Worm (Caenorhabditis elegans) whole organism, late embryonic: ENCODE results near the gene prde-1.

Experiments
- C08G9.2 ChIP-seq: sonication (generic microtip); optimal IDR thresholded peaks from 2 replicates; lab custom pipeline; 2016; ENCODE audit warnings: mild to moderate bottlenecking, missing genetic modification characterization, moderate library complexity, missing compliant biosample characterization
- F13H6.1 ChIP-seq: sonication (generic microtip); optimal IDR thresholded peaks from 2 replicates; lab custom pipeline; 2016; ENCODE audit warnings: missing genetic modification characterization, missing compliant biosample characterization
- K02D7.2 ChIP-seq: sonication (generic microtip); optimal IDR thresholded peaks from 2 replicates; lab custom pipeline; 2017; ENCODE audit warnings: mild to moderate bottlenecking, missing genetic modification characterization, missing compliant biosample characterization
- K09A11.1 ChIP-seq: sonication (generic microtip); optimal IDR thresholded peaks from 2 replicates; lab custom pipeline; 2017; ENCODE audit warnings: antibody characterized with exemption, mild to moderate bottlenecking, missing genetic modification characterization, missing compliant biosample characterization; ENCODE audit not compliant: insufficient read depth
- ama-1 ChIP-seq: fragments of 150-350 bp; optimal IDR thresholded peaks from 2 replicates; lab custom pipeline; 2014
- ceh-18 ChIP-seq: sonication (generic microtip); optimal IDR thresholded peaks from 2 replicates; lab custom pipeline; 2016; ENCODE audit warnings: missing genetic modification characterization, missing compliant biosample characterization
- ceh-19 ChIP-seq: fragments of 200-800 bp; sonication (Bioruptor generic); optimal IDR thresholded peaks from 2 replicates; lab custom pipeline; 2018; ENCODE audit warnings: mild to moderate bottlenecking, missing genetic modification characterization, missing compliant biosample characterization
- ceh-22 ChIP-seq: sonication (generic microtip); optimal IDR thresholded peaks from 2 replicates; lab custom pipeline; 2017; ENCODE audit warnings: missing biosample characterization, missing genetic modification characterization
- ceh-30 ChIP-seq: fragments of 150-350 bp; optimal IDR thresholded peaks from 2 replicates; lab custom pipeline; 2014; ENCODE audit warnings: missing biosample characterization, missing genetic modification characterization
- ceh-31 ChIP-seq: sonication (generic microtip); optimal IDR thresholded peaks from 2 replicates; lab custom pipeline; 2016; ENCODE audit warnings: missing genetic modification characterization, missing compliant biosample characterization
- ceh-34 ChIP-seq: sonication (generic microtip); optimal IDR thresholded peaks from 2 replicates; lab custom pipeline; 2016; ENCODE audit warnings: mild to moderate bottlenecking, missing genetic modification characterization, missing compliant biosample characterization
- ceh-48 ChIP-seq: sonication (generic microtip); optimal IDR thresholded peaks from 2 replicates; lab custom pipeline; 2016; ENCODE audit warnings: missing genetic modification characterization, inconsistent platforms, missing compliant biosample characterization
- che-1 ChIP-seq: sonication (generic microtip); optimal IDR thresholded peaks from 2 replicates; lab custom pipeline; 2016; ENCODE audit warnings: mild to moderate bottlenecking, missing genetic modification characterization, missing compliant biosample characterization
- dve-1 ChIP-seq: sonication (generic microtip); optimal IDR thresholded peaks from 2 replicates; lab custom pipeline; 2017; ENCODE audit warnings: antibody characterized with exemption, mild to moderate bottlenecking, missing genetic modification characterization, missing compliant biosample characterization
- elt-4 ChIP-seq: sonication (generic microtip); optimal IDR thresholded peaks from 2 replicates; lab custom pipeline; 2016; ENCODE audit warnings: missing genetic modification characterization, missing compliant biosample characterization
- fkh-10 ChIP-seq: fragments of 150-350 bp; optimal IDR thresholded peaks from 2 replicates; lab custom pipeline; 2014; ENCODE audit warnings: missing biosample characterization, missing genetic modification reagents, missing genetic modification characterization
- fkh-6 ChIP-seq: sonication (generic microtip); optimal IDR thresholded peaks from 2 replicates; lab custom pipeline; 2016; ENCODE audit warnings: missing genetic modification characterization, missing compliant biosample characterization
- gmeb-2 ChIP-seq: sonication (generic microtip); optimal IDR thresholded peaks from 2 replicates; lab custom pipeline; 2016; ENCODE audit warnings: missing genetic modification characterization, inconsistent platforms, missing compliant biosample characterization
- hlh-13 ChIP-seq: fragments of 200-800 bp; sonication (Bioruptor generic); optimal IDR thresholded peaks from 2 replicates; lab custom pipeline; 2018; ENCODE audit warnings: mild to moderate bottlenecking, missing genetic modification characterization, missing compliant biosample characterization
- hlh-15 ChIP-seq: sonication (generic microtip); optimal IDR thresholded peaks from 2 replicates; lab custom pipeline; 2016; ENCODE audit warnings: missing genetic modification characterization, missing compliant biosample characterization
- hlh-30 ChIP-seq: sonication (generic microtip); optimal IDR thresholded peaks from 2 replicates; lab custom pipeline; 2017; ENCODE audit warnings: antibody characterized with exemption, missing genetic modification characterization, missing compliant biosample characterization; ENCODE audit not compliant: insufficient read depth
- hlh-6 ChIP-seq: sonication (generic microtip); optimal IDR thresholded peaks from 2 replicates; lab custom pipeline; 2016; ENCODE audit warnings: missing genotype, missing genetic modification characterization, missing compliant biosample characterization
- hlh-8 ChIP-seq: sonication (generic microtip); optimal IDR thresholded peaks from 2 replicates; lab custom pipeline; 2016; ENCODE audit warnings: missing genotype, missing genetic modification characterization, missing compliant biosample characterization
- mec-3 ChIP-seq: sonication (generic microtip); optimal IDR thresholded peaks from 2 replicates; lab custom pipeline; 2016; ENCODE audit warnings: borderline replicate concordance, missing genetic modification characterization, missing compliant biosample characterization
- nhr-232 ChIP-seq: sonication (generic microtip); optimal IDR thresholded peaks from 2 replicates; lab custom pipeline; 2016; ENCODE audit warnings: missing genetic modification characterization, missing compliant biosample characterization
- npax-4 ChIP-seq: sonication (generic microtip); optimal IDR thresholded peaks from 2 replicates; lab custom pipeline; 2016; ENCODE audit warnings: missing genetic modification characterization, missing compliant biosample characterization
- odd-2 ChIP-seq: sonication (generic microtip); optimal IDR thresholded peaks from 2 replicates; lab custom pipeline; 2017; ENCODE audit warnings: antibody characterized with exemption, mild to moderate bottlenecking, missing genetic modification characterization, missing compliant biosample characterization
- pag-3 ChIP-seq: sonication (generic microtip); optimal IDR thresholded peaks from 2 replicates; lab custom pipeline; 2016; ENCODE audit warnings: missing compliant biosample characterization, missing genetic modification characterization, borderline replicate concordance
- pat-9 ChIP-seq: fragments of 200-800 bp; sonication (Bioruptor generic); optimal IDR thresholded peaks from 2 replicates; lab custom pipeline; 2018; ENCODE audit warnings: mild to moderate bottlenecking, missing genetic modification characterization, moderate library complexity, missing compliant biosample characterization
- pha-2 ChIP-seq: sonication (generic microtip); optimal IDR thresholded peaks from 2 replicates; lab custom pipeline; 2017; ENCODE audit warnings: mild to moderate bottlenecking, missing genetic modification characterization, missing compliant biosample characterization
- pha-4 ChIP-seq: fragments of 150-350 bp; optimal IDR thresholded peaks from 2 replicates; lab custom pipeline; 2018; ENCODE audit warnings: missing biosample characterization, missing genetic modification reagents, missing genetic modification characterization
- pqm-1 ChIP-seq: sonication (generic microtip); optimal IDR thresholded peaks from 2 replicates; lab custom pipeline; 2016; ENCODE audit warnings: missing genetic modification characterization, missing compliant biosample characterization
- pros-1 ChIP-seq: fragments of 150-350 bp; optimal IDR thresholded peaks from 2 replicates; lab custom pipeline; 2014; ENCODE audit warnings: missing biosample characterization, missing genetic modification reagents, missing genetic modification characterization
- ref-2 ChIP-seq: sonication (generic microtip); optimal IDR thresholded peaks from 2 replicates; lab custom pipeline; 2016; ENCODE audit warnings: missing genetic modification characterization, missing compliant biosample characterization
- sdc-2 ChIP-seq: sonication (generic microtip); optimal IDR thresholded peaks from 2 replicates; lab custom pipeline; 2016; ENCODE audit warnings: missing genotype, missing genetic modification characterization, missing compliant biosample characterization
- sox-4 ChIP-seq: sonication (generic microtip); optimal IDR thresholded peaks from 2 replicates; lab custom pipeline; 2017; ENCODE audit warnings: mild to moderate bottlenecking, missing genetic modification characterization, inconsistent platforms, missing compliant biosample characterization
- tbx-2 ChIP-seq: sonication (generic microtip); optimal IDR thresholded peaks from 2 replicates; lab custom pipeline; 2016; ENCODE audit warnings: missing genetic modification characterization, missing compliant biosample characterization
- tbx-7 ChIP-seq: sonication (generic microtip); optimal IDR thresholded peaks from 2 replicates; lab custom pipeline; 2016; ENCODE audit warnings: missing genotype, missing genetic modification characterization, missing compliant biosample characterization
- unc-3 ChIP-seq, 2 experiments: fragments of 200-800 bp in 1 of 2; sonication (Bioruptor generic) in 1 of 2; sonication (generic microtip) in 1 of 2; conservative IDR thresholded peaks in 1 of 2; optimal IDR thresholded peaks in 1 of 2; 2 replicates each; pipeline versions ENCODE4 v1.3.6 to Lab custom; 2016 to 2022; ENCODE audit warnings: missing compliant biosample characterization in 2 of 2, missing genetic modification characterization in 2 of 2, missing genetic modification reagents in 1 of 2
- unc-55 ChIP-seq: sonication (generic microtip); optimal IDR thresholded peaks from 2 replicates; lab custom pipeline; 2017; ENCODE audit warnings: missing biosample characterization, missing genetic modification reagents, missing genetic modification characterization
- zip-5 ChIP-seq: sonication (generic microtip); optimal IDR thresholded peaks from 2 replicates; lab custom pipeline; 2016; ENCODE audit warnings: missing genetic modification characterization, missing compliant biosample characterization
- ztf-16 ChIP-seq: sonication (generic microtip); optimal IDR thresholded peaks from 2 replicates; lab custom pipeline; 2017; ENCODE audit warnings: missing genetic modification characterization, missing compliant biosample characterization

Gene prde-1

ce11 chrV:15516476-15516875, 21.6 kb upstream of the prde-1 start:
- TF ChIP-seq pros-1 (no peak), pha-4 (tag; lab: Kevin White, UChicago) (no peak), sox-4 (tag; lab: Kevin White, UChicago) (no peak), zip-5 (tag; lab: Kevin White, UChicago) (no peak), unc-55 (GFP tag; lab: Kevin White, UChicago) (no peak), ceh-18 (tag; lab: Kevin White, UChicago) (no peak), ceh-30 (tag; lab: Kevin White, UChicago) (no peak), K02D7.2 (no peak), tbx-7 (tag; lab: Kevin White, UChicago) (no peak), hlh-30 (no peak), hlh-6 (tag; lab: Kevin White, UChicago) (no peak), ceh-48 (tag; lab: Kevin White, UChicago) (no peak)

ce11 chrV:15517413-15517812, 20.6 kb upstream of the prde-1 start, which contains the start of gene F21A3.3:
F21A3.3 (plus strand) TSS chrV:15517713.
- no peak for TF ChIP-seq sdc-2 (tag; lab: Kevin White, UChicago)
- no peak for TF ChIP-seq elt-4 (tag; lab: Kevin White, UChicago)
- no peak for TF ChIP-seq ama-1 (lab: Kevin White, UChicago)
- TF ChIP-seq hlh-30, result no peak
- TF ChIP-seq ceh-22 (tag; lab: Kevin White, UChicago), result no peak
- no peak for TF ChIP-seq ceh-34
- TF ChIP-seq ref-2 (tag; lab: Kevin White, UChicago), result no peak
- no peak for TF ChIP-seq gmeb-2
- no peak for TF ChIP-seq odd-2 (tag; lab: Kevin White, UChicago)
- TF ChIP-seq pat-9, result no peak
- no peak for TF ChIP-seq hlh-8 (tag; lab: Kevin White, UChicago)
- no peak for TF ChIP-seq ceh-31
- TF ChIP-seq K09A11.1 (tag; lab: Kevin White, UChicago), result no peak
- TF ChIP-seq sox-4 (tag; lab: Kevin White, UChicago), result no peak
- TF ChIP-seq pqm-1 (tag; lab: Kevin White, UChicago), result no peak
- TF ChIP-seq unc-3 (GFP tag; conservative IDR thresholded peaks at IDR 0.05; lab: Robert Waterston, UW), result no peak
- TF ChIP-seq unc-3 (tag; optimal IDR thresholded peaks at IDR 0.05; lab: Kevin White, UChicago), result no peak

DNA sequence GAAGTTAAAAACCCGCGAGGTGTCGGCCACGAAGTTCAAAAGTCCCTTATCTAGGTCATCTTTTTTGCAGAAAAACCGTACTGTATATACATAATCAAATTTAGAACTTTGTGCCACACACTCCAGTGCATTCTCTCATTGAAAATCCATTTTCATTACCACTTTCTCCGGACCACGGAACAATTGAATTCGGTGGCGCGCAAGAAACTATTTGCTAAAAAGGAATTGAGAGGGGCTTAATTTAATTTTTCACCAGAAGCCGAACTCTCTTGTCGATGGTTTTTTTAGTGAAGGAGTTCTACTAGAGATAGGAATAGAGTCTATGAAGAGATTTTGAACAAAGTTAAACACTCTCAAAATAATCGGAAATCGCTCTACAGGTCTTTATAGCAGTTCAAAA, 18.2 kb upstream of the prde-1 start:
- TF ChIP-seq tbx-7 (tag; lab: Kevin White, UChicago), result no peak
- no peak for TF ChIP-seq F13H6.1 (tag; lab: Kevin White, UChicago)
- no peak for TF ChIP-seq pha-2
- peak; percentile 2 for TF ChIP-seq ceh-31
- no peak for TF ChIP-seq hlh-13 (GFP tag; lab: Kevin White, UChicago)
- no peak for TF ChIP-seq sdc-2 (tag; lab: Kevin White, UChicago)

DNA sequence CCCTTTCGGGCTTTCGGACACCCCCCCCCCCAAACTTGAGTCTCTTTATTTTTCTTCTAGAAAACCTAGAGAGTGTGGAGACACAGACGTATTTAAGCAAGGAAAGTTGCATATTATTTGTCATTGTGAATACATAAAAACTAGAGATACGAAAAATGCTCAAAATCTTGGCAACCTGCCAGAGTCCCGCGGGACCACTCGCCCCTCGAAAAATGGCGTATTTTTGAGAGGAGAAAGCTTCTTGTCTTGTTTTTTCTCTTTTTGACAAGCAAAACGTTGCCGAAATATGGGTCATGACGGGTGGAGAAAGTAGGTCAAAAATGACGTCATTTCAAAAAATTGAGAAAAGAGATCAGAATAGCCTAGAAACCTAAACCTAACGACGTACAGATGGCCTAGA, 17.6 kb upstream of the prde-1 start:
- TF ChIP-seq unc-3 (GFP tag; conservative IDR thresholded peaks at IDR 0.05; lab: Robert Waterston, UW), result no peak
- TF ChIP-seq unc-3 (tag; optimal IDR thresholded peaks at IDR 0.05; lab: Kevin White, UChicago), result peak; percentile 3
- TF ChIP-seq pat-9, result no peak

- no peak for TF ChIP-seq npax-4 (tag; lab: Kevin White, UChicago)
- no peak for TF ChIP-seq pqm-1 (tag; lab: Kevin White, UChicago)
- TF ChIP-seq ama-1 (lab: Kevin White, UChicago), result no peak
- no peak for TF ChIP-seq C08G9.2 (tag; lab: Kevin White, UChicago)
- no peak for TF ChIP-seq K09A11.1 (tag; lab: Kevin White, UChicago)
- TF ChIP-seq fkh-6 (tag; lab: Kevin White, UChicago), result no peak
- no peak for TF ChIP-seq unc-55 (GFP tag; lab: Kevin White, UChicago)
- TF ChIP-seq mec-3, result no peak
- no peak for TF ChIP-seq ceh-19 (GFP tag; lab: Kevin White, UChicago)
- TF ChIP-seq dve-1, result no peak
- TF ChIP-seq gmeb-2, result no peak
- no peak for TF ChIP-seq pag-3
- TF ChIP-seq ceh-30 (tag; lab: Kevin White, UChicago), result no peak
- no peak for TF ChIP-seq nhr-232
- no peak for TF ChIP-seq ztf-16
- no peak for TF ChIP-seq che-1 (tag; lab: Kevin White, UChicago)
- TF ChIP-seq hlh-15 (tag; lab: Kevin White, UChicago), result no peak
- TF ChIP-seq fkh-10, result no peak
- TF ChIP-seq hlh-30, result no peak
- no peak for TF ChIP-seq tbx-2 (tag; lab: Kevin White, UChicago)
Measured at ce11 chrV:15521920-15522319, 16.1 kb upstream of the prde-1 start, which contains the start of gene lgc-31. lgc-31 (minus strand) TSS chrV:15522020.
